Worm (Caenorhabditis elegans) whole organism, L4/young adult: ENCODE data around the gene sut-2.
"Not testable (repeated sequence)": the region's sequence is repeated elsewhere in the genome, so short reads cannot be mapped to it uniquely, and the experiment has no call there.

Source experiments
- W03F9.2 ChIP-seq: fragments of 150-350 bp; optimal IDR thresholded peaks from 2 replicates; lab custom pipeline; 2014; ENCODE audit warnings: missing biosample characterization, missing genetic modification characterization
- dao-5 ChIP-seq: sonication (generic microtip); optimal IDR thresholded peaks from 2 replicates; lab custom pipeline; 2016; ENCODE audit warnings: missing genotype, missing genetic modification characterization, moderate library complexity, missing compliant biosample characterization
- him-1 ChIP-seq: sonication (generic microtip); optimal IDR thresholded peaks from 2 replicates; lab custom pipeline; 2016; ENCODE audit warnings: missing genotype, missing genetic modification reagents, missing genetic modification characterization, missing compliant biosample characterization

sut-2 gene

DNA sequence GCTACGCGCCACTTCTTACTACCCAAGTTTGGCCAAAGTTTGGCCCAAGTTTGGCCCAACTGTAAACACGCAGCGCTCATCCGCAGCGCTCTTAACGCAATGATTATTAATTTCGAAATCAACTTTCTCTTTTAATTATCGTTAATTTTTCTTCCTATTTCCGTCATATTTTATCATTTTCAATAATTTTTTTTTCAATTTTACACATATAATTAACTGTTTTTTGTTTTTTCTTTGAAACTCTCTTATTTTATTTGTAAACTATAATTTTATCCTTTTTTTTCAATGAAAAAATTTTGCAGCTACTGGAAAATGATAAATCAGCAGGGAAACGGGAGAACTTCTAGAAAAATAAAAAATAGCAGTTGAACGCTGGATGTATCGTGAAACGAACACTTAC lies 9.4 kb downstream of the sut-2 start, which contains the start of gene Y61A9LA.4:
TSS of gene Y61A9LA.4 (plus strand) at position 301 of the 400 bp plus-strand sequence.
- TF ChIP-seq him-1, W03F9.2, dao-5: not testable (repeated sequence)

DNA sequence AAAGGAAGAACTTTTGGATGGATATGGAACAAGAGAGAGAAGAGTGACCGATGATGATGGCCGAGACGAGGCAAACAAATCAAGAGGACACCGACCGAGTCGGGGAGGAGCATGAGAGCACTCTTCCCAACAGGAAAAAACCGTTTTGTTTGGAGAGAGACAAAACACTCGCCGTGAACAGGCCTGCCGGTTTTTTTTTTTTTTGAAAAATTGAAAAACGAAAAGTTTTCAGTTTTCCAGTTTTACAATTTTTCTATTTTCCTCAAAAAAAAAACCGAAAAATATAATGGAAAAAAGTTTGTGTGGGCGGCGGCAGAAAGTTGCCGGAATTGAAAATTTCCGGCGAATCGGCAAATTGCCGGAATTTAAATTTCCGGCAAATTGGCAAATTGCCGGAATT lies 10.1 kb downstream of the sut-2 start, which contains the start of gene Y61A9LA.7:
TSS of gene Y61A9LA.7 (minus strand) at position 101 of the 400 bp plus-strand sequence.
- no peak for TF ChIP-seq him-1
- no peak for TF ChIP-seq W03F9.2
- TF ChIP-seq dao-5: no peak

DNA sequence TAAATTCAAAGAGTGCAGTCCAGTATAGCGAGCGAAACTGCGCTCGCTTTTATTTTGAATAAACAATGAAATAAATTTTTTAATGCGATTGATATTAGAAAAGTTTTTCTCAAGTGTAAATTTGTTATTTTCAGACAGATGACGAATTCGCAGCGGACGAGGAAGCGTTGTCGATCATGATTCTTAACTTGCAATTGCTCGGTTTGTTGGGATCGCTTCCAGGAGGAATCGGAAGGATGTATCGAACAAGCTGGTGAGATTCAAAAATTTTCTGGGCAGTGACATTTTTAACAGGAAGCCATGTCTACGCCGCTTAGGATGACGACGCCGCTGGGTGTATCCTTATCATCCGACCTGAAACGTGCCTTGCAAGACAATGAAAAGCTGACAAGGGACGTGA lies 16.3 kb downstream of the sut-2 start, which contains the start of gene Y61A9LA.12:
TSS of gene Y61A9LA.12 (plus strand) at position 301 of the 400 bp plus-strand sequence.
- TF ChIP-seq W03F9.2, him-1, dao-5: not testable (repeated sequence)

DNA sequence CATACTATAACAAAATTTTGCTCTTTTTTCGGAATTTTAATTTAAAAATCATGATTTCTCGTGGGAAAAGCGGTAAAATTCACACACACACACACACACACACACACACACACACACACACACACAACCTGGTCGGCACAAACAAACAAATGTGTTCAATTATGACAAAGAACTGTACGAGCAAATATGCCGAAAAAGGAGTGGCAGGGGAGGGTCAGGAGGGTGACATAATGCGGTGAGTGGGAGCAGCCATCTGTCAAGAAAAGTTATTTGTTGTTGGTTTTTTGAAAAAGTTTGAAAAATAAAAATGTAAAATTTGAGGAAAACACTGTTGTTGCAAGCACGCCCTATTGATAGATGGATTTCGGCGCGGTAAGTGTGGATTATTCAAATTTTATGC lies 17.9 kb downstream of the sut-2 start:
- TF ChIP-seq W03F9.2 (no peak), him-1 (no peak), dao-5 (no peak)

DNA sequence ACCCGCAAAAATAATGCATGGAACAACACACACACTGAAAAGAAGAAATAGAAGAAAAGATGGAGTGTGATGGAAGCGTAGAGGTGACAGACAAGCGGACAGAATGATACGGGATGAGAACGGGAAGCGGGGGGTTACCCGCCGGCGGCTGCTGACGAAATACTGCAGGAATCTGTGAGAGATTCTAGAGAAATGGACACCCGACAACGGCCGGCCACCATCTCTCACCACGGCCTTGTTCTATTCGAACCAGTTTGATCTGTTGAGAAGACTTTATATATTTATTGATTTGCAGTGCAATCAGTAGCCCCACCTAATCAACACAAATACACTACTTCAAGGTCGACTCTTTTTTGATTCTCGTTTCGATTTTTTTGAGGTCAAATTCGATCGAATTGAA lies 19.4 kb downstream of the sut-2 start:
- TF ChIP-seq W03F9.2: peak; percentile 53
- no peak for TF ChIP-seq dao-5

DNA sequence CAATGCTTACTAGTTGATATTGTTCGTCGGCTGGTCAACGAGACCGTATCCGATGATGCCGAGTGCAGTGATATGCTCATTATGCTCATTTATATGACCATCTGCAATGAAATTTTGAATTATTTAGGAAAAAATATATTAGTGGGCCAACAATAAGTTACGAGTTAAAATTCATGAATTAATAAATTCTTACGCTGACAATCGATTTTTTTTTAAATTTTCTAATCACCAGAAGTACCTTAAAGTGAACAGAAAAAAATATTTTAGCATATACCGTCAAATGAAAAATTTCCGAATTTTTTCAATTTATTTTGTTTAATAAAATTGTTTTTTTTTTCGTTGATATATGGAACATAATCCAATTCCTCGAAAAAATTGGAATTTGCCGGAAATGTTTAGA lies 20.7 kb downstream of the sut-2 start, which contains the start of gene sos-1:
TSS of gene sos-1 (minus strand) at position 101 of the 400 bp plus-strand sequence.
- no peak for TF ChIP-seq W03F9.2
- TF ChIP-seq dao-5: no peak
- TF ChIP-seq him-1: no peak

DNA sequence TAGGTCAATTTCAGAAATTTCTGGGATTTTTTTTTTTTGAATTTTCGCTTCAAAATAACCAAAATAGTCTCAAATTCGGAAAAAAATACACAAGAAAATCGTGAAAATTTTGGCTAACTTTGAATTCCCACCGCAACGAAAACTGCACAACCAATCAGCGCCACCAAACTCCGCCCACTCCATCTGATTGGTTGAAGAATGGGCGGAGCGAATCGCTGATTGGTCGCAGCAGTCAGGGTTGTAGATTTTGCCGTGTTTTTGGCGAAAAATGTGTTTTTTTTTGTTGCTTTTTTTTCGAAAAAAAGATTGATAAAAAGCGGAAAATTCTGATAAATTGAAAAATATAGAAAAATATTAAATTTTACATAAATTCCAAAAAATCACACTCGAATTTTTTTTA lies 23.0 kb downstream of the sut-2 start:
- no peak for TF ChIP-seq dao-5
- no peak for TF ChIP-seq him-1
- TF ChIP-seq W03F9.2: no peak

DNA sequence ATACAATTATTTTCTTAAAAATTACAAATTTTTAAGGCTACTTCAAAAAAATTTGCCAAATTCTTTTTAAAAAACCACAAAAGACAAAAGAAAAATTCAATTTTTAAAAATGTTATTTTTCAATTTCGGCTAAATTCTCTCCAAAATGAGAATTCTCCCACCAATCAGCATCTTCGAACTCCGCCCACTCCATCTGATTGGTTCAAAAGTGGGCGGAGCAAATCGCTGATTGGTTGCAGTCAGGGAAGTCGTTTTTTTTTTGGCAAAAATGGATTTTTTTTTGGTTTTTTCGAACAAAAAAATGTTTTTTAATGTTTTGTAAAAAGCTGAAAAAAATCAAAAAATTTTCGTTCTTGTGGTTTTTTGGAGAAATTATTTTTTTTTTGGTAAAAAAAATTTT lies 30.0 kb downstream of the sut-2 start:
- TF ChIP-seq dao-5: no peak

DNA sequence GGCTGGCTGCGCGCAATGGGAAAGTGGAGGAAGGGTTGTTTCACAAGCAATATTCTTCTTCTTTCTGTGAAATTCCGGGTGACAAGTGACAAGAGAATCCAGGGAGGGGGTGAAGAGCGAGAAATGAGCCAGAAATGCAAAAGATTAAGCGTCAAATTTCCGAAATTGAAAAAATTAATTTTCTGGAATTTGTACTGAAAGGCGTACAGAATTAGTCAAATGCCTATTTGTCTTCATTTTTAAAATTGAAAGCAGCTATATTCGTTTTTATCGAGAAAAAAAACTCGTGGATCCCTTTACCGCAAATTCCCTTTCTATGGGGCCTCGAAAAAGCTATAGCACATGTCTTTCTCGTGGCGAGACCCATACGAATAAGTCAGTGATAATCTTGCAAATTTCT lies 34.1 kb downstream of the sut-2 start:
- no peak for TF ChIP-seq W03F9.2

DNA sequence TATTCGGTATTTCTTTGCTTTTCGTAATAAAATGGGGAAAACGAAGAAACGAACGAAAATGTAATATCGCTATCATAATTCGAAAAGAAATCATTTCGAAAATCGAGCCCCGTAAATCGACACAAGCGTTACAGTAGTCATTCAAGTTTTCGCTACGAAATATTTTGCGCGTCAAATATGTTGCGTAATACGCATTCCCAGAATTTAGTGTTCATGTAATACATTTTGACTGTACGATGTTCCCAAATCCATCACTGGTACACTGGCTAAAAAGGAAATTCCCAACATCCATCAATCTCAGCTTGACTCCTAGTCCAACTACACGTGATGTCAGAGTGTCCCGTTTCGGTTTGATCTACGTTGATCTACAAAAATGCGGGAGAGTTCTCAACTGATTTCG lies 41.9 kb downstream of the sut-2 start:
- TF ChIP-seq W03F9.2 (no peak), dao-5 (no peak), him-1 (no peak)

DNA sequence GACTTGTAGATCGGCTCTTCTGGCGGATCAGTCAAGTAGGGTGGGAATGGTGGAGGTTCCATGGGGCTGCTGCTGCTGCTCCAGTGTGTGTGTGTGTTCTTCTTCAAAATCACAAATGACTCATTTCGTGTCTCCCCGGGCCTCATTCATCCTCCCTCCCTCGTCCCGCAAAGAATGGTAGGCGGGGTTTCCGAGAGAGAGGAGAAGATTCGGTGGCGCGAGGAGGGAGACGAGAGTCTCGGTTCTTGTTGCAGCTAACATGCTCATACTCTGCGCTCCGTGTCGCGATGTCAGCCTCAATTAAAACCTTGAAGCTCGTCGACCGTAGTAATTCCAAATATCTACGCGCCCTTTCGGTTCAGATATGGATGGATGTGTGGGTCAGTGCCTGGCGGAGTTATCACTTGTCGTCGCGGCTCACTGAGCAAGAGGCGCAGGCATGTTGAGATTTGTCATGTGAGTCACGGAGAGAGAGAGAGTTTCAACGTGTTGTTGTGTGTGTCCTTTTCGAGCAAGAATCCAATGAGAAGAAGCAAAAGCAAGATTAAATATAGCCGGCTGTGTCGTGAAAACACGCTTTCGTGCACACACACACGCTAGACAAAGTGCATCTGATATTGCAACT lies 42.9 kb downstream of the sut-2 start:
- no peak for TF ChIP-seq him-1
- no peak for TF ChIP-seq dao-5
- no peak for TF ChIP-seq W03F9.2

DNA sequence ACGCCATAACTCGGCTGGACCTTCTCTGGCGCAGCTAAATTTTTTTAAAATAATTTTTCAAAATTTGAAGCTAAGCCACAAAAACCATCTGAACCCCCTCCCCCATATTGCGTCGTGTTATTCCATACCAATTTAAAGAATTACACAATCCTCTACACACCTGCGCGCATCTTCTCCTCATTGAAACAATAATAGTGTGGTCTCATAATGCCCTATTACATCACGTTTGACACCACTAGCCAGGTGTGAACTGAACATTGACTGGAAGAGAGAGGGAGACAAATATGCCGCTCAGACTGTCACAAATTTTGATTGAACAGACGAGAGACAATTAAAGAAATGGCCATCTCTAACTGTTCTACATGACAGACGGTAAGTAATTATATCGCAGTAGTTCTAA lies 44.3 kb downstream of the sut-2 start:
- no peak for TF ChIP-seq him-1
- TF ChIP-seq W03F9.2: no peak
- no peak for TF ChIP-seq dao-5

DNA sequence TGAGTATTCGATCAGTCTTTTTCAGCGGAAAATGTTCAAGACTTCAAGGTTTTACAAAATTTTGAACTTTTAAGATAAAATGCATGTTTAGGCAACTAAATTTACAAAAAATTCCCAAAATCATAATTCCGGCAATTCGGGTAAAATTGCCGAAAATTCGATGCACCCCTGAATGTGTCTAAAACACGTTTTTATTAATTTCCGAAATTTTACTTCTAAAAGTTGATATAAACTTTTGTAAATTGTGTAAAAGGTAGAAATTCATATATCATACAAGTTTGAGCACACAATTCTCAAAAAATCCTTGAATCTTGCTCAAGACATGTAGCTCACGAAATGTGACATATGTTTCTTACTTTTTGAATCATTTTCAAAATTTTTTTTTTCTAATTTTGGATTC lies 44.7 kb downstream of the sut-2 start:
- TF ChIP-seq W03F9.2 (no peak), him-1 (no peak), dao-5 (no peak)

DNA sequence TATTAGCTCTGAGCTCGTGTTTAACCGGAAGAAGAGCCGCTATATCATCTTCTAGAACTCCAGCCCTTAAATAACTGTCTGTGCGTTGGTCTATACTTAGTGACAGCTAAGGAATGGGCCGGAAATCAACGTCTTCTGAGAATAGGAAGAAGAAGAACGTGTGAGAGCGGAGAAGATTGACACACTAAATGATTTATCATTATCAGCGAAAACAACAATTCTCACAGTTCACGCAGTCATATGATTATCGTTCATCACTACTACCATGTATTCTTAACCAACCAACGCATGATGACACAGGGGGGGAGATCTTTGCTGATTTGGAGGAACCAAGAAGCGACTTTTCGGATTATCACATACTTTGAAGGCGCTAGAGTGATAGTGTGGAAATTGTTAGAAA lies 45.5 kb downstream of the sut-2 start:
- no peak for TF ChIP-seq dao-5
- TF ChIP-seq him-1: no peak
- TF ChIP-seq W03F9.2: no peak

DNA sequence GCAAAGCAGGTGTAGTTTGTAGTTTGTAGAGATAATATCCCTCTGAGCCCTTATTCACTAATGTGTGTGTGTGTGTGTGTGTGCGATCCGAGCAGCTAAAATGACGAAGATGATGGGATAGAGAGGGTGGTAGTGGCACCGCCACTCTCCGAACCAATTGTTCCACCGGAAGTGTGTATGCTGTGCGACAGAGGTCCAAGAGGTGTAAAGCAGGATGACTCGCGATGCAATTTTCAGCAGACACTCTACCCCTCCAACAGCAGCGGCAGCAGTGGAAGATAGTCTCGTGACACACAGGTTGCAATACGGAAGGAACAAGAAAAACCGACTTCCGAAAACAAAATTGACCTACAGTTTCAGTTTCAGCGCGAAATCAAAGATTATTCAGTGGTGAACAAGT lies 46.0 kb downstream of the sut-2 start:
- no peak for TF ChIP-seq W03F9.2
- no peak for TF ChIP-seq him-1
- TF ChIP-seq dao-5: no peak

DNA sequence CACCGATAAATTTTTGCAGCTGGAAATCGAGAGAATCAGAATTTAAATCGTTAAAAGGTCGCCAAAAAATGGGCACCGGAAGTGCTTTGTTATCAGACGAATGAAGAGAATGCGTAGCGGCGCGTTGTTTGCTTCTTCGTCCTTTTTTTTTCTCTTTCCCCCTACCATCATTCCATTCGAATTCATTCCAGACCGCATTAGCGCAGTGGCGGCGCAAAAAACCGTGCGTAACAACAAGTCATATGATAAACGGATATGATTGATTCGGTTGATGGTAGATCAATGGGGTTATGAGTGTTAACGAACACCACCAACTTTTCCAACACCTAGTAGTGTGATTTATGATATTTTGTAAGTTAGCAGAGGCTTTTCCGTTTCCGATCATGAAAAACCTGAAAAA lies 46.5 kb downstream of the sut-2 start:
- TF ChIP-seq him-1 (no peak), dao-5 (no peak)

DNA sequence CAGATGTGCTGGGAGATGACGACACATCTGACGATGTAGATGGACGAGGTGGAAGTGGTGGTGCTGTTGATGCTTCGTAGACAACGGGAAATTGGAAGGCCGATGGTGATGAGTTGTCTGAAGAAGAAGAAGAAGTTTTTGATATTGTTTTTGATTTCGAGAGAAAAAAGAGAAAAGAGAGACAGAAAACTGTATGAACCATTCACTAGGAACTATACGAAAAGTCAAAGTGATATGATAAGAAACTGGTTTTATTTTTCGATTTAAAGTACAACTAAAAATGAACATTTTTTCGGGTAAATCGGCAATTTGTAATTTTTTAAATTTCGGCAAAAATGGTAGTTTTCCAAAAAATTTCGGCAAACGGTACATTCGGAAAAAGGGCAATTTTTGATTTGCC lies 51.2 kb downstream of the sut-2 start:
- TF ChIP-seq dao-5 (no peak), W03F9.2 (no peak), him-1 (no peak)
